Fruit fly (Drosophila melanogaster) whole organism, embryonic: ENCODE results near the gene CG6168.
A peak's percentile ranks its signal among the peaks of the same experiment; 100 is the strongest.

Experiments used
- ATbp ChIP-seq: fragments of 200-800 bp; sonication (Bioruptor generic); optimal IDR thresholded peaks from 2 replicates; lab custom pipeline; 2017; ENCODE audit warnings: missing biosample characterization, mild to moderate bottlenecking, missing genetic modification characterization, missing genetic modification reagents
- Adf1 ChIP-seq: fragments of 200-800 bp; sonication (Bioruptor generic); IDR thresholded peaks from 2 replicates; pipeline ENCODE4 v1.3.6; 2022; ENCODE audit warnings: missing biosample characterization, missing genetic modification characterization
- Aef1 ChIP-seq: fragments of 200-800 bp; sonication (Bioruptor generic); IDR thresholded peaks from 3 replicates; pipeline ENCODE4 v1.3.6; 2022; ENCODE audit warnings: missing biosample characterization, missing genetic modification characterization
- Atf6 ChIP-seq: fragments of 200-800 bp; sonication (Bioruptor generic); IDR thresholded peaks from 2 replicates; pipeline ENCODE4 v1.3.6; 2022; ENCODE audit warnings: missing biosample characterization, missing genetic modification characterization
- B-H2 ChIP-seq: fragments of 200-800 bp; sonication (Bioruptor generic); optimal IDR thresholded peaks from 2 replicates; lab custom pipeline; 2018; ENCODE audit warnings: missing biosample characterization, mild to moderate bottlenecking, missing genetic modification characterization
- CG10462 ChIP-seq: fragments of 200-800 bp; sonication (Bioruptor generic); optimal IDR thresholded peaks from 2 replicates; lab custom pipeline; 2016; ENCODE audit warnings: missing biosample characterization, missing genetic modification characterization
- CG12659 ChIP-seq: fragments of 200-800 bp; sonication (Bioruptor generic); optimal IDR thresholded peaks from 3 replicates; lab custom pipeline; 2017; ENCODE audit warnings: mild to moderate bottlenecking, missing biosample characterization, missing genetic modification reagents, missing genetic modification characterization
- CG12769 ChIP-seq: fragments of 200-800 bp; sonication (Bioruptor generic); optimal IDR thresholded peaks from 2 replicates; lab custom pipeline; 2019; ENCODE audit warnings: missing biosample characterization, mild to moderate bottlenecking, missing genetic modification characterization, moderate library complexity
- CG13894 ChIP-seq: fragments of 200-800 bp; sonication (Bioruptor generic); optimal IDR thresholded peaks from 3 replicates; lab custom pipeline; 2018; ENCODE audit warnings: missing biosample characterization, mild to moderate bottlenecking, missing genetic modification characterization, moderate library complexity
- CG17568 ChIP-seq: fragments of 200-800 bp; sonication (Bioruptor generic); optimal IDR thresholded peaks from 2 replicates; lab custom pipeline; 2018; ENCODE audit warnings: missing biosample characterization, mild to moderate bottlenecking, missing genetic modification characterization, moderate library complexity
- CG17802 ChIP-seq: fragments of 200-800 bp; sonication (Bioruptor generic); optimal IDR thresholded peaks from 2 replicates; lab custom pipeline; 2018; ENCODE audit warnings: missing biosample characterization, mild to moderate bottlenecking, missing genetic modification characterization, moderate library complexity
- CG18262 ChIP-seq: fragments of 200-800 bp; optimal IDR thresholded peaks from 3 replicates; lab custom pipeline; 2019; ENCODE audit warnings: missing biosample characterization, mild to moderate bottlenecking, missing genetic modification characterization, moderate library complexity
- CG18599 ChIP-seq: fragments of 200-800 bp; sonication (Bioruptor generic); optimal IDR thresholded peaks from 3 replicates; lab custom pipeline; 2017; ENCODE audit warnings: missing biosample characterization, missing genetic modification characterization, mild to moderate bottlenecking, moderate library complexity, missing genetic modification reagents
- CG32532 ChIP-seq: fragments of 200-800 bp; sonication (Bioruptor generic); IDR thresholded peaks from 2 replicates; pipeline ENCODE4 v1.3.6; 2022; ENCODE audit warnings: missing biosample characterization, missing genetic modification characterization
- CG34376 ChIP-seq: fragments of 200-800 bp; sonication (Bioruptor generic); optimal IDR thresholded peaks from 2 replicates; lab custom pipeline; 2018; ENCODE audit warnings: missing biosample characterization, mild to moderate bottlenecking, missing genetic modification characterization
- CG3847 ChIP-seq: fragments of 200-800 bp; sonication (Bioruptor generic); IDR thresholded peaks from 2 replicates; pipeline ENCODE4 v1.3.6; 2022; ENCODE audit warnings: missing biosample characterization, missing genetic modification characterization
- CG4360 ChIP-seq: fragments of 200-800 bp; sonication (Bioruptor generic); IDR thresholded peaks from 2 replicates; pipeline ENCODE4 v1.3.6; 2022; ENCODE audit warnings: missing biosample characterization, missing genetic modification characterization
- CG6175 ChIP-seq: fragments of 200-800 bp; sonication (Bioruptor generic); IDR thresholded peaks from 3 replicates; pipeline ENCODE4 v1.3.6; 2022; ENCODE audit warnings: missing biosample characterization, missing genetic modification characterization
- CG6272 ChIP-seq: fragments of 200-800 bp; sonication (Bioruptor generic); IDR thresholded peaks from 2 replicates; pipeline ENCODE4 v1.3.6; 2022; ENCODE audit warnings: missing biosample characterization, missing genetic modification characterization
- CG7357 ChIP-seq: fragments of 200-800 bp; sonication (Bioruptor generic); IDR thresholded peaks from 3 replicates; pipeline ENCODE4 v1.3.6; 2022; ENCODE audit warnings: missing biosample characterization, missing genetic modification characterization
- CG7987 ChIP-seq: fragments of 200-800 bp; sonication (Bioruptor generic); optimal IDR thresholded peaks from 2 replicates; lab custom pipeline; 2018; ENCODE audit warnings: missing biosample characterization, mild to moderate bottlenecking, missing genetic modification characterization, moderate library complexity
- D19B ChIP-seq: fragments of 200-800 bp; sonication (Bioruptor generic); optimal IDR thresholded peaks from 2 replicates; lab custom pipeline; 2017; ENCODE audit warnings: missing biosample characterization, mild to moderate bottlenecking, missing genetic modification characterization
- Dek ChIP-seq: fragments of 200-800 bp; sonication (Bioruptor generic); optimal IDR thresholded peaks from 3 replicates; lab custom pipeline; 2019; ENCODE audit warnings: missing biosample characterization, mild to moderate bottlenecking, missing genetic modification characterization, moderate library complexity
- Doc2 ChIP-seq: fragments of 200-800 bp; sonication (Bioruptor generic); IDR thresholded peaks from 2 replicates; pipeline ENCODE4 v1.3.6; 2022; ENCODE audit warnings: missing biosample characterization, missing genetic modification characterization
- Fer3 ChIP-seq: fragments of 200-800 bp; sonication (Bioruptor generic); optimal IDR thresholded peaks from 2 replicates; lab custom pipeline; 2018; ENCODE audit warnings: missing biosample characterization, mild to moderate bottlenecking, missing genetic modification characterization, moderate library complexity
- HmgZ ChIP-seq: fragments of 200-800 bp; sonication (Bioruptor generic); optimal IDR thresholded peaks from 2 replicates; lab custom pipeline; 2018; ENCODE audit warnings: missing biosample characterization, mild to moderate bottlenecking, missing genetic modification characterization
- Med ChIP-seq: fragments of 200-800 bp; sonication (Bioruptor generic); peaks from one replicate; lab custom pipeline; 2016; ENCODE audit warnings: missing biosample characterization, missing genetic modification characterization, mild to moderate bottlenecking, inconsistent platforms, moderate library complexity
- Meics ChIP-seq: fragments of 200-800 bp; sonication (Bioruptor generic); optimal IDR thresholded peaks from 2 replicates; lab custom pipeline; 2017; ENCODE audit warnings: missing biosample characterization, mild to moderate bottlenecking, missing genetic modification characterization
- NFAT ChIP-seq: fragments of 200-800 bp; sonication (Bioruptor generic); IDR thresholded peaks from 2 replicates; pipeline ENCODE4 v1.3.6; 2022; ENCODE audit warnings: missing biosample characterization, missing genetic modification characterization
- Rfx ChIP-seq: fragments of 200-800 bp; sonication (Bioruptor generic); IDR thresholded peaks from 2 replicates; pipeline ENCODE4 v1.3.6; 2022; ENCODE audit warnings: missing biosample characterization, missing genetic modification characterization
- Stat92E ChIP-seq, 3 experiments: fragments of >200 bp in 2 of 3; fragments of 200-800 bp in 1 of 3; sonication (Bioruptor generic) in 1 of 3; optimal IDR thresholded peaks; 2 replicates each; lab custom pipeline; 2017 to 2019; ENCODE audit warnings: missing biosample characterization in 3 of 3, missing genetic modification characterization in 3 of 3, mild to moderate bottlenecking in 1 of 3, moderate library complexity in 1 of 3
- YL-1 ChIP-seq: fragments of 200-800 bp; sonication (Bioruptor generic); optimal IDR thresholded peaks from 3 replicates; lab custom pipeline; 2017; ENCODE audit warnings: missing biosample characterization, mild to moderate bottlenecking, missing genetic modification characterization
- ato ChIP-seq: fragments of 200-800 bp; sonication (Bioruptor generic); IDR thresholded peaks from 2 replicates; pipeline ENCODE4 v1.3.6; 2022; ENCODE audit warnings: missing biosample characterization, missing genetic modification characterization; ENCODE audit not compliant: partially characterized antibody
- chinmo ChIP-seq: fragments of 200-800 bp; sonication (Bioruptor generic); IDR thresholded peaks from 4 replicates; pipeline ENCODE4 v1.3.6; 2022; ENCODE audit warnings: missing biosample characterization, missing genetic modification characterization; ENCODE audit not compliant: partially characterized antibody
- ci ChIP-seq: fragments of 200-800 bp; sonication (Bioruptor generic); IDR thresholded peaks from 3 replicates; pipeline ENCODE4 v1.3.6; 2022; ENCODE audit warnings: missing biosample characterization, missing genetic modification characterization
- crol ChIP-seq: fragments of 200-800 bp; sonication (Bioruptor generic); IDR thresholded peaks from 2 replicates; pipeline ENCODE4 v1.3.6; 2022; ENCODE audit warnings: missing biosample characterization, missing genetic modification characterization
- cwo ChIP-seq: fragments of 200-800 bp; sonication (Bioruptor generic); optimal IDR thresholded peaks from 3 replicates; lab custom pipeline; 2017; ENCODE audit warnings: missing biosample characterization, missing genetic modification characterization, mild to moderate bottlenecking, moderate library complexity, missing genetic modification reagents
- grn ChIP-seq: fragments of 200-800 bp; sonication (Bioruptor generic); optimal IDR thresholded peaks from 3 replicates; lab custom pipeline; 2017; ENCODE audit warnings: missing biosample characterization, missing genetic modification characterization
- lab ChIP-seq: fragments of 200-800 bp; sonication (Bioruptor generic); optimal IDR thresholded peaks from 3 replicates; lab custom pipeline; 2017; ENCODE audit warnings: missing biosample characterization, missing genetic modification characterization, mild to moderate bottlenecking, moderate library complexity, missing genetic modification reagents
- mirr ChIP-seq: fragments of 200-800 bp; sonication (Bioruptor generic); optimal IDR thresholded peaks from 3 replicates; lab custom pipeline; 2018; ENCODE audit warnings: missing biosample characterization, mild to moderate bottlenecking, missing genetic modification characterization
- p53 ChIP-seq: fragments of 200-800 bp; sonication (Bioruptor generic); optimal IDR thresholded peaks from 2 replicates; lab custom pipeline; 2016; ENCODE audit warnings: missing biosample characterization, missing genetic modification characterization
- sd ChIP-seq: fragments of 200-800 bp; sonication (Bioruptor generic); optimal IDR thresholded peaks from 3 replicates; lab custom pipeline; 2018; ENCODE audit warnings: missing biosample characterization, mild to moderate bottlenecking, missing genetic modification characterization, moderate library complexity
- slou ChIP-seq: fragments of 200-800 bp; sonication (Bioruptor generic); optimal IDR thresholded peaks from 3 replicates; lab custom pipeline; 2016; ENCODE audit warnings: missing biosample characterization, missing genetic modification characterization
- sr ChIP-seq: fragments of 200-800 bp; sonication (Bioruptor generic); IDR thresholded peaks from 3 replicates; pipeline ENCODE4 v1.3.6; 2022; ENCODE audit warnings: missing biosample characterization, missing genetic modification characterization
- sug ChIP-seq: fragments of 200-800 bp; optimal IDR thresholded peaks from 2 replicates; lab custom pipeline; 2019; ENCODE audit warnings: missing biosample characterization, mild to moderate bottlenecking, missing genetic modification characterization, moderate library complexity
- ttk ChIP-seq: fragments of 200-800 bp; sonication (Bioruptor generic); IDR thresholded peaks from 2 replicates; pipeline ENCODE4 v2.1.2; 2022; ENCODE audit warnings: missing biosample characterization, missing genetic modification characterization

CG6168 gene

DNA sequence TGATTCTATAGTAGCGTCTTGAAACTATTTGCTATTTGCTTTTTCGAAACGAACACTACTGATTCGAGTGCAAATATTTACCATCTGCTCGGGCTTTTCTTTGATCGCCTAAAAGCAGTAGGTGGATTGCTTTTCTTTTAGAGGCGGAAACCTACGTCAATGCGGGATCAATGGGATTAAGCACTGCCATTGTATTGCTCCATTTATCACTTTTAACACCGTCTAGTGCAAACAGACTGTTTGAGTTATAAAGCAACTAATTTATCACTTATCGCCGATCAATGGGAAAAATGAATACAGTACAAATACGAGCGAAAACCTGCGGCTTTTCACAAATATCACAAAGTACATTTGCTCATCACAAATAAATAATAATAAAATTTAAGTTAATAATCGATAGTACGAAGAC, 34.9 kb downstream of the CG6168 start (continued):
- TF ChIP-seq ato (GFP tag; lab: Robert Waterston, UW) (no peak), CG17568 (GFP tag; lab: Kevin White, UChicago) (no peak), slou (GFP tag; lab: Kevin White, UChicago) (peak; percentile 2)

DNA sequence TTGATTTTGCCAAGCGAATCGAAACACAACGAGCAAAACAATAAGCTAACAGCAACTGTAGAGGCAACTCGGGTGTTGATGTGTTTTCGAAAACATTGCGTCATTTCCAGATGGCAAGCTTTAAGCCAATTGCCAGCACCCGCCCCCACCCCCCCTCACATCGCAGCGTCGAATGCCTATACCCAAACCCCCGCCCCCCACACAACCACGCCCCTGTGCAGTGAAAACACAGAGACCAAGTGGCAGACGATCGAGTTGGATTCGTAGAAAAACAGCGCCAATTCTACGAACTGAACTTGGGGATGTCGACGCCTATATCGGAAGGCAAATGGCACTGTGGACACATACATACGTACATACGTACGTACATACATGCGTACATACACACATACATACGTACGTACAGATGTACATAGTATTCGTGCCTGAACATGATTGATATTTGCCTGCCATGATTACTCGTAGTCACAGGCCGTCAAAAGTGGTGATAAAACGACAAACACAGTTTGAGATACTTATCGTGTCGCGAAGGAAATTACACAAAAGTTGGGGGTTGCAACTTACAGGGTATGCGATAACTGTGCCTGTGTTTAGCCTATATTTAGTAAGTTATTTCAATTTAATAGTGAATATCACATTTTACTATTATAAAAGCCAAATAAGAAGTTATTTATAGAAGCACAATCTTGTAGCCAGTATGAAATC, 35.8 kb downstream of the CG6168 start:
- TF ChIP-seq ci (0 out of 3 replicates have a peak, but pooled peaks have one; percentile 15), HmgZ (tag; lab: Kevin White, UChicago) (peak; percentile 48), ATbp (no peak), sug (peak; percentile 69), Atf6 (GFP tag; lab: Robert Waterston, UW) (peak; percentile 67), Stat92E (GFP tag; optimal IDR thresholded peaks at IDR 0.05; lab: Kevin White, UChicago) (peak in 2 of 3 experiments; percentile 69 to 89), CG18599 (GFP tag; lab: Kevin White, UChicago) (peak; percentile 48), Doc2 (GFP tag; lab: Robert Waterston, UW) (no peak), CG13894 (tag; lab: Kevin White, UChicago) (peak; percentile 49), sd (tag; lab: Kevin White, UChicago) (peak; percentile 87), cwo (GFP tag; lab: Kevin White, UChicago) (peak; percentile 10), crol (peak; percentile 92), CG10462 (GFP tag; lab: Kevin White, UChicago) (no peak), grn (GFP tag; lab: Kevin White, UChicago) (peak; percentile 85), CG7987 (GFP tag; lab: Kevin White, UChicago) (peak; percentile 8), p53 (GFP tag; lab: Kevin White, UChicago) (peak; percentile 10), mirr (GFP tag; lab: Kevin White, UChicago) (peak; percentile 80), YL-1 (GFP tag; lab: Kevin White, UChicago) (no peak), ttk (GFP tag; lab: Robert Waterston, UW) (0 out of 2 replicates have a peak, but pooled peaks have one; percentile 5), Aef1 (GFP tag; lab: Robert Waterston, UW) (no peak), CG12659 (peak; percentile 9), CG34376 (GFP tag; lab: Kevin White, UChicago) (peak; percentile 42), D19B (GFP tag; lab: Kevin White, UChicago) (peak; percentile 88), CG7357 (GFP tag; lab: Robert Waterston, UW) (no peak), slou (GFP tag; lab: Kevin White, UChicago) (no peak), Adf1 (GFP tag; lab: Robert Waterston, UW) (peak; percentile 22; the same call in 1 of the 2 replicates), Fer3 (tag; lab: Kevin White, UChicago) (no peak), CG6272 (peak; percentile 30; the same call in 1 of the 2 replicates), CG3847 (GFP tag; lab: Robert Waterston, UW) (peak; percentile 30; the same call in 1 of the 2 replicates), CG4360 (GFP tag; lab: Robert Waterston, UW) (0 out of 2 replicates have a peak, but pooled peaks have one; percentile 7), Rfx (peak; percentile 30; the same call in 1 of the 2 replicates), Dek (tag; lab: Kevin White, UChicago) (peak; percentile 24), CG32532 (GFP tag; lab: Robert Waterston, UW) (peak; percentile 20; the same call in 1 of the 2 replicates), CG6175 (peak; percentile 93), NFAT (GFP tag; lab: Robert Waterston, UW) (peak; percentile 47; the same call in 1 of the 2 replicates), CG17802 (tag; lab: Kevin White, UChicago) (no peak), CG12769 (tag; lab: Kevin White, UChicago) (peak; percentile 82), B-H2 (GFP tag; lab: Kevin White, UChicago) (peak; percentile 55), Meics (GFP tag; lab: Kevin White, UChicago) (no peak), Med (GFP tag; lab: Kevin White, UChicago) (peak; percentile 62), sr (GFP tag; lab: Robert Waterston, UW) (0 out of 3 replicates have a peak, but pooled peaks have one; percentile 21), chinmo (GFP tag; lab: Robert Waterston, UW) (peak; percentile 67; the same call in 2 of the 4 replicates), CG18262 (tag; lab: Kevin White, UChicago) (no peak), lab (GFP tag; lab: Kevin White, UChicago) (peak; percentile 32)
